Worm (Caenorhabditis elegans) whole organism, young adult: ENCODE data around the gene cht-3.

Source experiments
- B0336.3 ChIP-seq: fragments of 200-800 bp; sonication (Bioruptor generic); IDR thresholded peaks from 2 replicates; pipeline ENCODE4 v1.3.6; 2022; ENCODE audit warnings: missing genetic modification characterization, missing compliant biosample characterization
- C17E4.6 ChIP-seq: fragments of 200-800 bp; sonication (Bioruptor generic); IDR thresholded peaks from 2 replicates; pipeline ENCODE4 v1.3.6; 2022; ENCODE audit warnings: missing genetic modification reagents, missing genetic modification characterization, missing compliant biosample characterization
- D2030.7 ChIP-seq: fragments of 200-800 bp; sonication (Bioruptor generic); IDR thresholded peaks from 2 replicates; pipeline ENCODE4 v1.3.6; 2022; ENCODE audit warnings: missing genetic modification reagents, missing genetic modification characterization, missing compliant biosample characterization
- F39B2.1 ChIP-seq: fragments of 200-800 bp; sonication (Bioruptor generic); IDR thresholded peaks from 2 replicates; pipeline ENCODE4 v1.3.6; 2022; ENCODE audit warnings: missing genetic modification reagents, missing genetic modification characterization, missing compliant biosample characterization
- F49E8.2 ChIP-seq: sonication (generic microtip); optimal IDR thresholded peaks from 3 replicates; lab custom pipeline; 2017; ENCODE audit warnings: missing genetic modification characterization, mild to moderate bottlenecking, missing compliant biosample characterization, antibody characterized with exemption, moderate library complexity; ENCODE audit not compliant: insufficient read depth
- F57A8.1 ChIP-seq: fragments of 200-800 bp; sonication (Bioruptor generic); optimal IDR thresholded peaks from 2 replicates; lab custom pipeline; 2018; ENCODE audit warnings: mild to moderate bottlenecking, missing genetic modification characterization, moderate library complexity, missing compliant biosample characterization
- F57C9.4 ChIP-seq: sonication (generic microtip); optimal IDR thresholded peaks from 2 replicates; lab custom pipeline; 2017; ENCODE audit warnings: mild to moderate bottlenecking, missing genetic modification characterization, missing compliant biosample characterization
- T07F8.4 ChIP-seq: sonication (generic microtip); optimal IDR thresholded peaks from 2 replicates; lab custom pipeline; 2016; ENCODE audit warnings: mild to moderate bottlenecking, missing genetic modification characterization, moderate library complexity, missing compliant biosample characterization
- Y67H2A.10 ChIP-seq: fragments of 200-800 bp; sonication (Bioruptor generic); conservative IDR thresholded peaks from 2 replicates; pipeline ENCODE4 v1.3.6; 2022; ENCODE audit warnings: missing genetic modification reagents, missing genetic modification characterization, missing compliant biosample characterization
- akir-1 ChIP-seq: fragments of 200-800 bp; sonication (Bioruptor generic); optimal IDR thresholded peaks from 2 replicates; lab custom pipeline; 2018; ENCODE audit warnings: mild to moderate bottlenecking, missing genetic modification characterization, moderate library complexity, missing compliant biosample characterization
- attf-5 ChIP-seq: fragments of 200-800 bp; sonication (Bioruptor generic); optimal IDR thresholded peaks from 2 replicates; lab custom pipeline; 2018; ENCODE audit warnings: mild to moderate bottlenecking, missing genetic modification characterization, missing compliant biosample characterization
- bed-1 ChIP-seq: fragments of 200-800 bp; sonication (Bioruptor generic); IDR thresholded peaks from 2 replicates; pipeline ENCODE4 v1.3.6; 2022; ENCODE audit warnings: missing genetic modification reagents, missing genetic modification characterization, missing compliant biosample characterization
- bed-2 ChIP-seq: fragments of 200-800 bp; sonication (Bioruptor generic); IDR thresholded peaks from 2 replicates; pipeline ENCODE4 v1.3.6; 2022; ENCODE audit warnings: missing genetic modification reagents, missing genetic modification characterization, missing compliant biosample characterization
- ccch-3 ChIP-seq: fragments of 200-800 bp; sonication (Bioruptor generic); optimal IDR thresholded peaks from 2 replicates; lab custom pipeline; 2018; ENCODE audit warnings: mild to moderate bottlenecking, missing genetic modification characterization, missing compliant biosample characterization
- ceh-100 ChIP-seq: fragments of 200-800 bp; sonication (Bioruptor generic); IDR thresholded peaks from 2 replicates; pipeline ENCODE4 v1.3.6; 2022; ENCODE audit warnings: missing genetic modification reagents, missing genetic modification characterization, missing compliant biosample characterization
- ceh-91 ChIP-seq: fragments of 200-800 bp; sonication (Bioruptor generic); IDR thresholded peaks from 2 replicates; pipeline ENCODE4 v1.3.6; 2022; ENCODE audit warnings: missing genetic modification reagents, missing genetic modification characterization, missing compliant biosample characterization
- die-1 ChIP-seq: sonication (generic microtip); optimal IDR thresholded peaks from 2 replicates; lab custom pipeline; 2016; ENCODE audit warnings: missing genotype, mild to moderate bottlenecking, missing genetic modification characterization, missing compliant biosample characterization
- dpff-1 ChIP-seq: sonication (generic microtip); optimal IDR thresholded peaks from 2 replicates; lab custom pipeline; 2017; ENCODE audit warnings: mild to moderate bottlenecking, missing genetic modification characterization, missing compliant biosample characterization
- dpl-1 ChIP-seq: fragments of 150-350 bp; optimal IDR thresholded peaks from 2 replicates; lab custom pipeline; 2014; ENCODE audit warnings: missing biosample characterization, missing genetic modification reagents, missing genetic modification characterization
- efl-1 ChIP-seq: fragments of 150-350 bp; optimal IDR thresholded peaks from 2 replicates; lab custom pipeline; 2014; ENCODE audit warnings: missing biosample characterization, missing genetic modification reagents, missing genetic modification characterization
- egl-44 ChIP-seq: fragments of 200-800 bp; sonication (Bioruptor generic); IDR thresholded peaks from 2 replicates; pipeline ENCODE4 v1.3.6; 2022; ENCODE audit warnings: missing genetic modification reagents, missing genetic modification characterization, missing compliant biosample characterization
- ekl-4 ChIP-seq: fragments of 200-800 bp; sonication (Bioruptor generic); IDR thresholded peaks from 2 replicates; pipeline ENCODE4 v1.3.6; 2022; ENCODE audit warnings: missing genetic modification reagents, missing genetic modification characterization, missing compliant biosample characterization
- ets-4 ChIP-seq: fragments of 200-800 bp; sonication (Bioruptor generic); optimal IDR thresholded peaks from 2 replicates; lab custom pipeline; 2018; ENCODE audit warnings: mild to moderate bottlenecking, missing genetic modification characterization, missing compliant biosample characterization
- him-1 ChIP-seq: sonication (generic microtip); optimal IDR thresholded peaks from 2 replicates; lab custom pipeline; 2016; ENCODE audit warnings: missing genotype, missing genetic modification reagents, missing genetic modification characterization, missing compliant biosample characterization
- hmg-1.2 ChIP-seq: fragments of 200-800 bp; sonication (Bioruptor generic); IDR thresholded peaks from 2 replicates; pipeline ENCODE4 v1.3.6; 2022; ENCODE audit warnings: missing genetic modification reagents, missing genetic modification characterization, missing compliant biosample characterization
- hsf-1 ChIP-seq: fragments of 200-800 bp; sonication (Bioruptor generic); IDR thresholded peaks from 2 replicates; pipeline ENCODE4 v1.3.6; 2022; ENCODE audit warnings: missing genetic modification reagents, missing genetic modification characterization, missing compliant biosample characterization
- let-607 ChIP-seq, 2 experiments: fragments of 200-800 bp in 1 of 2; sonication (Bioruptor generic) in 1 of 2; sonication (generic microtip) in 1 of 2; optimal IDR thresholded peaks; 2 replicates each; lab custom pipeline; 2016 to 2018; ENCODE audit warnings: mild to moderate bottlenecking in 2 of 2, missing compliant biosample characterization in 2 of 2, missing genetic modification characterization in 2 of 2, moderate library complexity in 2 of 2, missing genotype in 1 of 2
- lin-26 ChIP-seq: fragments of 200-800 bp; sonication (Bioruptor generic); IDR thresholded peaks from 2 replicates; pipeline ENCODE4 v1.3.6; 2022; ENCODE audit warnings: missing genetic modification reagents, missing genetic modification characterization, missing compliant biosample characterization
- lsl-1 ChIP-seq: fragments of 200-800 bp; sonication (Bioruptor generic); optimal IDR thresholded peaks from 2 replicates; lab custom pipeline; 2018; ENCODE audit warnings: mild to moderate bottlenecking, missing genetic modification characterization, moderate library complexity, missing compliant biosample characterization
- madf-6 ChIP-seq: fragments of 200-800 bp; sonication (Bioruptor generic); IDR thresholded peaks from 2 replicates; pipeline ENCODE4 v1.3.6; 2022; ENCODE audit warnings: missing genetic modification reagents, missing genetic modification characterization, missing compliant biosample characterization
- mes-4 ChIP-seq: sonication (generic microtip); optimal IDR thresholded peaks from 2 replicates; lab custom pipeline; 2016; ENCODE audit warnings: missing genotype, missing genetic modification characterization, missing compliant biosample characterization
- nfyb-1 ChIP-seq: fragments of 200-800 bp; sonication (Bioruptor generic); IDR thresholded peaks from 2 replicates; pipeline ENCODE4 v1.3.6; 2022; ENCODE audit warnings: missing genetic modification reagents, missing genetic modification characterization, missing compliant biosample characterization
- nhr-120 ChIP-seq: fragments of 200-800 bp; sonication (Bioruptor generic); IDR thresholded peaks from 2 replicates; pipeline ENCODE4 v1.3.6; 2022; ENCODE audit warnings: missing genetic modification characterization, missing compliant biosample characterization
- nhr-179 ChIP-seq: sonication (generic microtip); optimal IDR thresholded peaks from 2 replicates; lab custom pipeline; 2016; ENCODE audit warnings: mild to moderate bottlenecking, missing genetic modification characterization, missing compliant biosample characterization
- pha-4 ChIP-seq: fragments of 150-350 bp; sonication (generic microtip); optimal IDR thresholded peaks from 2 replicates; lab custom pipeline; 2014; ENCODE audit warnings: missing biosample characterization, missing genetic modification reagents, missing genetic modification characterization
- rpc-1 ChIP-seq, 2 experiments: fragments of 150-350 bp in 1 of 2; sonication (generic microtip) in 1 of 2; optimal IDR thresholded peaks; 2 replicates each; lab custom pipeline; 2014 to 2018; ENCODE audit warnings: missing biosample characterization in 1 of 2, missing genetic modification characterization in 1 of 2, missing genetic modification reagents in 1 of 2, missing genotype in 1 of 2
- sdz-38 ChIP-seq: sonication (generic microtip); optimal IDR thresholded peaks from 2 replicates; lab custom pipeline; 2016; ENCODE audit warnings: missing genotype, missing genetic modification characterization, missing compliant biosample characterization
- snpc-1.3 ChIP-seq: sonication (generic microtip); optimal IDR thresholded peaks from 2 replicates; lab custom pipeline; 2017; ENCODE audit warnings: missing genetic modification characterization, mild to moderate bottlenecking, missing compliant biosample characterization, antibody characterized with exemption, moderate library complexity, missing genotype, missing genetic modification reagents; ENCODE audit not compliant: insufficient read depth
- snpc-4 ChIP-seq, 5 experiments: fragments of 150-350 bp in 1 of 5; sonication (generic microtip) in 4 of 5; optimal IDR thresholded peaks; 2 replicates each; lab custom pipeline; 2014 to 2018; ENCODE audit warnings: missing genetic modification characterization in 5 of 5, missing biosample characterization in 3 of 5, antibody characterized with exemption in 2 of 5, mild to moderate bottlenecking in 2 of 5, missing compliant biosample characterization in 2 of 5, missing genotype in 2 of 5, moderate library complexity in 2 of 5, missing genetic modification reagents in 1 of 5
- somi-1 ChIP-seq: fragments of 200-800 bp; sonication (Bioruptor generic); optimal IDR thresholded peaks from 2 replicates; lab custom pipeline; 2018; ENCODE audit warnings: mild to moderate bottlenecking, missing genetic modification characterization, missing compliant biosample characterization
- tbx-9 ChIP-seq: sonication (generic microtip); optimal IDR thresholded peaks from 2 replicates; lab custom pipeline; 2016; ENCODE audit warnings: borderline replicate concordance, missing genetic modification characterization, inconsistent platforms, missing compliant biosample characterization
- tlf-1 ChIP-seq: fragments of 200-800 bp; sonication (Bioruptor generic); optimal IDR thresholded peaks from 2 replicates; lab custom pipeline; 2018; ENCODE audit warnings: mild to moderate bottlenecking, missing genetic modification characterization, missing compliant biosample characterization
- unc-62 ChIP-seq: fragments of 150-350 bp; optimal IDR thresholded peaks from 2 replicates; lab custom pipeline; 2014; ENCODE audit warnings: missing biosample characterization, missing genetic modification reagents, missing genetic modification characterization
- xnd-1 ChIP-seq: sonication (generic microtip); optimal IDR thresholded peaks from 2 replicates; lab custom pipeline; 2016; ENCODE audit warnings: missing genotype, missing genetic modification reagents, missing genetic modification characterization, missing compliant biosample characterization
- ztf-26 ChIP-seq: sonication (generic microtip); optimal IDR thresholded peaks from 2 replicates; lab custom pipeline; 2017; ENCODE audit warnings: missing genetic modification characterization, missing compliant biosample characterization
- ztf-28 ChIP-seq: fragments of 200-800 bp; sonication (Bioruptor generic); IDR thresholded peaks from 2 replicates; pipeline ENCODE4 v1.3.6; 2022; ENCODE audit warnings: missing genetic modification reagents, missing genetic modification characterization, missing compliant biosample characterization

Gene cht-3

DNA sequence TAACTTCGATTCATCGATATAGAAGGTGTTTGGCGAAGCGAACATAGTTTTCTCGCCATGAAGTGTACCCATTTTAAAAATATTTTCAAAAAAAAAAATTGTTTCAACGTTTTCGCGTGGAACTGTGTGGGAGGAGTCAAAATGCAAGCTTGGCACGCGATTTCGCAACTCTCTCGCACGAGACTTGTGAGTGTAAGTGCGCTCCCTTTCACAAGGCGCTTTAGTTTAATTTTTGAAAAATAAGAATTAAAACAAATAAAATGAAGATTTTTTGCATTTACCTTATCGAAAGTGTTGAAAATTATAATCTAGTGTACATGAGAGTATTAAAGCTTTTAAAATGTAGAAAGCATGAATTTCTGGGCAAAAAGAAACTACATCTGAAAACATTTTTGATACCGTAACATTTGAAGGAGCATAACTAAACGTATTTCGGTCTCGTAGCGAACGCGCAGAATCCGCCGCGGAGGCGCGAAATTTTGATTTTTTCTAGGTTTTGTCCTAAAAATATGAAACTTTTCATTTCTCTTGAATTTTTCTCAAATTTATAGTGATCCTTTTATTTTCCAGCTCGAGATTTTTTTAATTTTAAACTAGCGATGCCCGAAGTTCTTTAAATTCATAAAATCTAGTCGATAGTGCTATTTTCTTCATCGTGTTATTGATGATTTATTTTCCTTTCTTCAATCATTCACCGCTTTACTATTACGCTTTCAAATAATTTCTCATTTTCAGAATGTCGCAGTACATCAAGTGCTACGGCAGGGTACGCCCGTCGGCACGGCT is 36.2 kb downstream of the cht-3 start, which contains the start of the genes cogc-2 and klp-18:
cogc-2 (minus strand) TSS at position 105 of the 786 bp plus-strand sequence.
klp-18 (plus strand) TSS at position 736 of the 786 bp plus-strand sequence.
- TF ChIP-seq ekl-4, result peak; percentile 88
- TF ChIP-seq lsl-1, result peak; percentile 99
- TF ChIP-seq die-1 (tag; lab: Kevin White, UChicago), result no peak
- TF ChIP-seq F57A8.1 (GFP tag; lab: Kevin White, UChicago), result no peak
- peak; percentile 52 for TF ChIP-seq hmg-1.2 (GFP tag; lab: Robert Waterston, UW)
- TF ChIP-seq lin-26 (GFP tag; lab: Robert Waterston, UW), result peak; percentile 43; the same call in 1 of the 2 replicates
- TF ChIP-seq Y67H2A.10 (GFP tag; lab: Robert Waterston, UW), result no peak
- no peak for TF ChIP-seq somi-1 (GFP tag; lab: Kevin White, UChicago)
- TF ChIP-seq F39B2.1 (GFP tag; lab: Robert Waterston, UW), result no peak
- peak; percentile 99 for TF ChIP-seq efl-1 (GFP tag; lab: Kevin White, UChicago)
- peak; percentile 84 for TF ChIP-seq attf-5 (GFP tag; lab: Kevin White, UChicago)
- peak; percentile 62 for TF ChIP-seq ceh-100 (GFP tag; lab: Robert Waterston, UW)
- TF ChIP-seq him-1, result peak; percentile 64
- TF ChIP-seq dpff-1 (tag; lab: Kevin White, UChicago), result no peak
- TF ChIP-seq let-607 (tag; optimal IDR thresholded peaks at IDR 0.05; lab: Kevin White, UChicago), result peak; percentile 69 to 79
- TF ChIP-seq bed-2 (GFP tag; lab: Robert Waterston, UW), result no peak
- TF ChIP-seq ceh-91, result peak; percentile 99
- TF ChIP-seq ccch-3 (GFP tag; lab: Kevin White, UChicago), result no peak
- TF ChIP-seq pha-4 (tag; lab: Kevin White, UChicago), result peak; percentile 67
- peak; percentile 88 for TF ChIP-seq B0336.3 (GFP tag; lab: Robert Waterston, UW)
- TF ChIP-seq xnd-1 (tag; lab: Kevin White, UChicago), result peak; percentile 100
- TF ChIP-seq ztf-26 (tag; lab: Kevin White, UChicago), result no peak
- peak; percentile 77 for TF ChIP-seq ztf-28 (GFP tag; lab: Robert Waterston, UW)
- no peak for TF ChIP-seq sdz-38 (tag; lab: Kevin White, UChicago)
- peak; percentile 100 for TF ChIP-seq madf-6 (GFP tag; lab: Robert Waterston, UW)
- TF ChIP-seq unc-62 (GFP tag; lab: Kevin White, UChicago), result no peak
- peak; percentile 35 for TF ChIP-seq rpc-1 (optimal IDR thresholded peaks at IDR 0.05; lab: Kevin White, UChicago)
- no peak for TF ChIP-seq rpc-1 (tag; optimal IDR thresholded peaks at IDR 0.05; lab: Kevin White, UChicago)
- peak; percentile 98 for TF ChIP-seq D2030.7 (GFP tag; lab: Robert Waterston, UW)
- peak; percentile 68 for TF ChIP-seq C17E4.6
- no peak for TF ChIP-seq tbx-9 (tag; lab: Kevin White, UChicago)
- TF ChIP-seq tlf-1, result peak; percentile 94
- peak; percentile 57 for TF ChIP-seq snpc-4 (GFP tag; optimal IDR thresholded peaks at IDR 0.05; lab: Kevin White, UChicago)
- TF ChIP-seq snpc-4 (tag; optimal IDR thresholded peaks at IDR 0.05; lab: Kevin White, UChicago), result peak; percentile 2 to 89 (median 82)
- TF ChIP-seq snpc-1.3, result peak; percentile 45
- peak; percentile 57; the same call in 1 of the 2 replicates for TF ChIP-seq nfyb-1 (GFP tag; lab: Robert Waterston, UW)
- TF ChIP-seq ets-4, result no peak
- no peak for TF ChIP-seq bed-1 (GFP tag; lab: Robert Waterston, UW)
- no peak for TF ChIP-seq nhr-120 (GFP tag; lab: Robert Waterston, UW)
- peak; percentile 57 for TF ChIP-seq F49E8.2 (tag; lab: Kevin White, UChicago)
- TF ChIP-seq egl-44, result no peak
- TF ChIP-seq F57C9.4 (tag; lab: Kevin White, UChicago), result no peak
- TF ChIP-seq mes-4 (tag; lab: Kevin White, UChicago), result no peak
- peak; percentile 89 for TF ChIP-seq hsf-1
- TF ChIP-seq akir-1 (GFP tag; lab: Kevin White, UChicago), result no peak
- no peak for TF ChIP-seq nhr-179
- no peak for TF ChIP-seq T07F8.4 (tag; lab: Kevin White, UChicago)
- TF ChIP-seq dpl-1 (GFP tag; lab: Kevin White, UChicago), result peak; percentile 84
